Worm (Caenorhabditis elegans): ENCODE data around the gene nhr-154.

The nhr-154 gene

DNA sequence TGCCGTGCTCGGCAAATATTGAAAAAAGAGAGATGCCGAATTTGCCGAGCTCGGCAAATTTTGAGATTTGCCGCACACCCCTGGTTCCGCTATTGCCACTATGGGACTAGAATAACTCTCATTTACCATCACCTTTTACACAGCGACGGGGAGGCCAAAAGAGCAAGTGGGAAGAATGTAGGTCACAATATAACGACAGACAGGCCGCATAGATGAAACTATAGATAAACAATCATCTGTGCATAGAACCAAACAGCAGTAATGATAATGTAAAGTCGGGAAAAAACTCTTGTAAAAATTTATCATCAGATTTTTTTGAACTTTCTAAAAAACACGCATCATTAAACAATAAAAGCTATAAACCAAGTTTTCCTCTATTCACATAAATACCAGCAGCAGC, 32.7 kb upstream of the nhr-154 start, which contains the start of gene kmo-2:
Gene kmo-2, minus strand, starts transcription at position 101 of the 400 bp plus-strand sequence.
- TF ChIP-seq bed-3 (GFP tag; optimal IDR thresholded peaks at IDR 0.05) (no peak), ceh-83 (GFP tag; optimal IDR thresholded peaks at IDR 0.05) (no peak), elt-1 (tag; optimal IDR thresholded peaks at IDR 0.05; ENCODE audit: borderline replicate concordance, insufficient read depth) (no peak), lin-32 (GFP tag; optimal IDR thresholded peaks at IDR 0.05) (no peak), cnd-1 (tag; optimal IDR thresholded peaks at IDR 0.05) (no peak), unc-39 (tag; optimal IDR thresholded peaks at IDR 0.05) (no peak), nhr-28 (tag; optimal IDR thresholded peaks at IDR 0.05) (no peak), nhr-237 (tag; optimal IDR thresholded peaks at IDR 0.05) (no peak), lsy-2 (tag; optimal IDR thresholded peaks at IDR 0.05) (no peak), lin-13 (tag; optimal IDR thresholded peaks at IDR 0.05) (no peak), nhr-12 (tag; optimal IDR thresholded peaks at IDR 0.05) (no peak), drap-1 (GFP tag; optimal IDR thresholded peaks at IDR 0.05) (no peak), ceh-43 (GFP tag; optimal IDR thresholded peaks at IDR 0.05) (no peak), mab-5 (tag; optimal IDR thresholded peaks at IDR 0.05) (no peak), zip-8 (tag; optimal IDR thresholded peaks at IDR 0.05) (no peak), snpc-4 (tag; optimal IDR thresholded peaks at IDR 0.05) (no peak)

DNA sequence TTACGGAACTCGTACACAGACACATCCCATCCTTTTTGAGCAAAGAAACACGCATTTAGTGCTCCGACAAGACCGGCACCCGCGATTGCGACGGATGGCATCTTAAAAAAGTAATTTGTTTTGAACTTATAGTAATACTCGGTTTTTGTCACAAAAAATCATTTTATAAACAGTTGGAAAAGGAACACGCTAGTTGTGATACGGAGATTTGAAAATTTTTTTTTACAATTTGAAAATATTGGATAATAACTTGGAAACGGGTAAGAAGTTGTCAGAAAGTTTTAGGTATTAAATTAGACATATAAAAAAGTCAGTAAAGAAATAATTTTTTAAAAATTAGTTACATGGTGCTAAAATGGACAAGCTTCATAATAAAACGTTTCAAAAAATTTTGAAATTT, 30.7 kb upstream of the nhr-154 start, which contains the start of gene kmo-1:
Gene kmo-1, minus strand, starts transcription at position 101 of the 400 bp plus-strand sequence.
- TF ChIP-seq ceh-43 (GFP tag; optimal IDR thresholded peaks at IDR 0.05) (no peak), unc-120 (tag; optimal IDR thresholded peaks at IDR 0.05; ENCODE audit: poor library complexity, severe bottlenecking) (no peak), ztf-11 (tag; optimal IDR thresholded peaks at IDR 0.05) (no peak), ces-1 (GFP tag; optimal IDR thresholded peaks at IDR 0.05) (no peak), ceh-83 (GFP tag; optimal IDR thresholded peaks at IDR 0.05) (no peak), sptf-1 (tag; optimal IDR thresholded peaks at IDR 0.05) (no peak)

DNA sequence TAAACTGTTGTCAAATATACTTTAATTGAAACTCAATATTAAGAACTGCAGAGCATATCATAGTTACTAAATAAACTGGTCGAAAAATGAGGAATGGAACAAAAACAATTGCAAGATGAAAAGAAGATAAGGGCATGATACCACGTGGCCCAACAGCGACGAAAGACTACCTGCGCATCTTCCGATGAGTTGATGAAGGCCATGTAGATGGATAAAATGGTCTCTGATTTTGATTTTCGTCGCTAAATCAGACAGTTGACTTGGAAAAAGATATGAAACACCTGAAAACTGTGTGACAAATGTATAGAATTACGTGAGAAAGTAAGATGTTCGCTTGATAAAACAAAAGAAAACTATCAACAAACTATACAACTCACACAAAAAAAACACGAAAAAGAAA, 29.6 kb upstream of the nhr-154 start:
- no peak for TF ChIP-seq nhr-12 (tag; optimal IDR thresholded peaks at IDR 0.05)
- no peak for TF ChIP-seq drap-1 (GFP tag; optimal IDR thresholded peaks at IDR 0.05)
- no peak for TF ChIP-seq ceh-43 (GFP tag; optimal IDR thresholded peaks at IDR 0.05)
- TF ChIP-seq ces-1 (GFP tag; optimal IDR thresholded peaks at IDR 0.05): no peak
- no peak for TF ChIP-seq mep-1 (tag; optimal IDR thresholded peaks at IDR 0.05)
- no peak for TF ChIP-seq sptf-1 (tag; optimal IDR thresholded peaks at IDR 0.05)
- TF ChIP-seq elt-1 (tag; optimal IDR thresholded peaks at IDR 0.05; ENCODE audit: borderline replicate concordance, insufficient read depth): no peak
- no peak for TF ChIP-seq unc-62 (GFP tag; optimal IDR thresholded peaks at IDR 0.05)

DNA sequence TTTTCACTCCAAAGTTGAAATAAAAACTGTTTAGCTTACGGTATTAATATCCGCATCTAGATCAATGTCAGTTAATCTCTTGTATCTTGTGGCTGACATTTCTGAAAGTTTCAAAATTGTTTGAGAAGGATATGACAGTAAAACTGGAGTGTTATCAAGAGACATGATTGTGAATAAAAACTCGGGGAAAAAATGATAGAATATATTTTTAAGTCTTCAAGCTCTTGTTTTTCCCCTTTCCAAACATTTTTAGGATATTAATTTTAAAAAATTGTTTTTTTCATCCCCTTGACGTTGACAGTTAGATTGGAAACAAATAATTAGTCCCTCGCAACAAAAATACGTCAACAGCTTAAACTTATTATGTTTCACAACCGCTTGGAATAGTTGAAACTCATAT, 26.2 kb upstream of the nhr-154 start, which contains the start of gene R07B7.6:
Gene R07B7.6, minus strand, starts transcription at position 101 of the 400 bp plus-strand sequence.
- TF ChIP-seq hlh-1 (tag; optimal IDR thresholded peaks at IDR 0.05) (no peak), elt-1 (tag; optimal IDR thresholded peaks at IDR 0.05; ENCODE audit: borderline replicate concordance, insufficient read depth) (no peak), ces-1 (GFP tag; optimal IDR thresholded peaks at IDR 0.05) (no peak), blmp-1 (tag; optimal IDR thresholded peaks at IDR 0.05) (no peak), nhr-2 (tag; optimal IDR thresholded peaks at IDR 0.05) (no peak), flh-1 (GFP tag; optimal IDR thresholded peaks at IDR 0.05) (no peak), nhr-28 (tag; optimal IDR thresholded peaks at IDR 0.05) (no peak), mls-2 (tag; optimal IDR thresholded peaks at IDR 0.05) (no peak), ham-2 (GFP tag; optimal IDR thresholded peaks at IDR 0.05) (no peak), sem-2 (GFP tag; optimal IDR thresholded peaks at IDR 0.05) (no peak), cnd-1 (tag; optimal IDR thresholded peaks at IDR 0.05) (no peak), unc-39 (tag; optimal IDR thresholded peaks at IDR 0.05) (no peak), sptf-1 (tag; optimal IDR thresholded peaks at IDR 0.05) (no peak)

DNA sequence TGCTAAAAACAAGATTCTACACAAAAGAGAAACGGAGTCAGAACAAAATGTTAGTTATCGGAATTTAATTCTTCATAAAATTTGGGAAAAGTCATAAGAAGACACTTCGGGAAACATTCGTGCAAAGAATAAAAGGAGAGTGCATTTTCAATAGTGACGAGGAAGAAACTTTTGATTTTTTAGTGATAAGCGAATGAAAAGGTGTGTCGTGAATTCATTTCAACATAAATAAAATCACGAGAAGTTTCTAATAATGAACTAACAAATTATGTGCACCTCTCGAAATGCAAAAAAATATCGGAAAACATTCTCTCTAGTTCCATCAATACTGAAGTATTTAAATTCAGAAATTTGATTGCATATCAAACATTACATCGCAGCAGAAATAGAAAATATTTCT, 25.1 kb upstream of the nhr-154 start:
- TF ChIP-seq elt-3 (tag; optimal IDR thresholded peaks at IDR 0.05) (no peak), nhr-237 (tag; optimal IDR thresholded peaks at IDR 0.05) (no peak), pha-4 (tag; optimal IDR thresholded peaks at IDR 0.05) (no peak), nhr-76 (tag; optimal IDR thresholded peaks at IDR 0.05) (no peak), M03D4.4 (tag; optimal IDR thresholded peaks at IDR 0.05) (no peak), drap-1 (GFP tag; optimal IDR thresholded peaks at IDR 0.05) (no peak), mls-2 (tag; optimal IDR thresholded peaks at IDR 0.05) (no peak), nhr-12 (tag; optimal IDR thresholded peaks at IDR 0.05) (no peak)

Measured in whole organism, mixed stage, embryonic.